Worm (Caenorhabditis elegans) whole organism, young adult: ENCODE measurements around the gene umps-1.

ENCODE experiments used
- D2030.7 ChIP-seq: fragments of 200-800 bp; sonication (Bioruptor generic); IDR thresholded peaks from 2 replicates; pipeline ENCODE4 v1.3.6; 2022; ENCODE audit warnings: missing genetic modification reagents, missing genetic modification characterization, missing compliant biosample characterization
- snpc-4 ChIP-seq, 5 experiments: fragments of 150-350 bp in 1 of 5; sonication (generic microtip) in 4 of 5; optimal IDR thresholded peaks; 2 replicates each; lab custom pipeline; 2014 to 2018; ENCODE audit warnings: missing genetic modification characterization in 5 of 5, missing biosample characterization in 3 of 5, antibody characterized with exemption in 2 of 5, mild to moderate bottlenecking in 2 of 5, missing compliant biosample characterization in 2 of 5, missing genotype in 2 of 5, moderate library complexity in 2 of 5, missing genetic modification reagents in 1 of 5

ce11 chrIII:10318062-10318609 is 39.3 kb downstream of the umps-1 start, which contains the start of the genes unc-50 and ostf-4:
- TF ChIP-seq D2030.7 (GFP tag; lab: Robert Waterston, UW) (no peak), snpc-4 (GFP tag; optimal IDR thresholded peaks at IDR 0.05; lab: Kevin White, UChicago) (no peak), snpc-4 (tag; optimal IDR thresholded peaks at IDR 0.05; lab: Kevin White, UChicago) (no peak)
